Fruit fly (Drosophila melanogaster) Kc167 (cell line): Measurements from ENCODE around the gene CG7766.
"Not testable (repeated sequence)": the region's sequence is repeated elsewhere in the genome, so short reads cannot be mapped to it uniquely, and the experiment has no call there.

Experiments used
- Myc ChIP-seq: fragments of >200 bp; optimal IDR thresholded peaks from 2 replicates; lab custom pipeline; 2017; ENCODE audit warnings: missing external identifiers
- Sin3A ChIP-seq: fragments of >200 bp; optimal IDR thresholded peaks from 2 replicates; lab custom pipeline; 2018; ENCODE audit warnings: missing external identifiers
- h ChIP-seq: fragments of >200 bp; optimal IDR thresholded peaks from 3 replicates; lab custom pipeline; 2018; ENCODE audit warnings: missing external identifiers
- insv ChIP-seq: fragments of >200 bp; optimal IDR thresholded peaks from 3 replicates; lab custom pipeline; 2018; ENCODE audit warnings: missing external identifiers
- psq ChIP-seq: fragments of >200 bp; optimal IDR thresholded peaks from 2 replicates; lab custom pipeline; 2017; ENCODE audit warnings: missing external identifiers
- ttk ChIP-seq: sonication (Bioruptor generic); optimal IDR thresholded peaks from 2 replicates; lab custom pipeline; 2017; ENCODE audit warnings: missing external identifiers

The CG7766 gene

DNA sequence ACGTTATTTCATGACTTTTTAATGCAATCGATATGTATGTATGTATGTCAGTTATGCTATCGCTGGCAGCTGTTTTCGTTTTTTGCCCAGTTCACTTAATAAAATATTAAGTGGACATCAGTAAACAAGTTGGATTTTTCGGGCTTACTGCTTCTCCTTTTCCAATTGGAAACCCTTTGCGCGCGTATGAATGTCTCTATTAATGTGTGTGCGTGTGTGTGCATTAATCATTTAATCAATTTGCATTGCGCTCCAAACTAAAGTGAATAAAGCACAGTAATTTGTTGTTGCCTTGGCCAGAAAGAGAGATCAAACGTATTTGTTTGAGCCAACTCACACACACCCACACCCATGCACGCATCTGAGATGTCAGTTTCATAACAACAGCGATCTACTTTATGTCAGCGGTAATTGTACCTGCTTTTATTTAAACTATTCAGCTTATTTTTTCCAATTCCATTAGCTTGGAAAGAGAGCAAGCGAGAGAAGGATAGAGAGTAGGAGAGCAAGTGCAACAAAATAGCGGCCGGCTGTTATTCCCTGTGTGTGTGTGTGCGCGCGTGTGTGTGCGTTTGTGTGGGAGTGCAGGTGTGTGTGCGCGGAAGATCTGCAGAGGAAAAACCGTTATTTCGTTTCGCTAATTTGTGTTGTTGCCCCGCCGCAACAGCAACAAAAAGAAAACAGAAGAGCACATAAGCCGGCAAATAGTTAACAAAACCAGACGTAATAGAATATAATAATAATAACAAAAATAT, 6.8 kb upstream of the CG7766 start:
- no peak for TF ChIP-seq Myc (lab: Kevin White, UChicago)
- no peak for TF ChIP-seq h (lab: Kevin White, UChicago)

DNA sequence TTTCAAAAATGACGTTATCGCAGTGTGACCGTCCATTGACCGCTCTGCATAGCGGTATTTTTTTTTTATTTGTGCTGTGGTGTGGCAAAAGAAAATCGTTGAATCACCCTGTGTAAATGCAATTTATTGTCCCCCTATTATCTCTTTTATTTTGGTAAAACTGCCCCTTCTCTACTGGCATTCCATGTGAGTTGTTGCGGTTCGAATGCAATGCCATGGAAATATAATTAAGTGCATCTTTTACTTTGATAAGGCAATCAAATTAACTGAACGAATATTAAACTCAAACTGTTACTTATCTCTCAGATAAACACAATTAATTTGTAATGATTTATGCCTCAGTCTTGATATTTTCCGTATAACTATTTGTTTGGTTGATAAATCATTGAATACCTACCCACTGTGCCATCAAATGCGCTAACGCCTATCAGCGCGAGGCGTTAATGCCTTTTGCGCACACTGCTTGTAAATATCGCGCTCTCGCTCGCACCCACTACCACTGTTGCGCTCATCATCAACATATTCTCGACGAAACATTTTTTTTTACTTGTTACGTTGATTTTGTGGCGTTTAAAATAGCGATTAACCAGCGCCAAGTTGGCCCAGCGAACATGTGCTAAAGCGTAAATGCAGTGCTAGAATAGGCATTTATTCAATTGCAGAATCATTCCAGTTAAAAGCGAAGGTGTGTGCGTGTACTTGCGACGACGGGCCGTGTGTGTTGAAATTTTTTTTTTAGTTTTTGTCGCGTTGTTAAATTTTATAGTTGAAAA, 5.7 kb upstream of the CG7766 start:
- TF ChIP-seq Myc (lab: Kevin White, UChicago) = no peak

DNA sequence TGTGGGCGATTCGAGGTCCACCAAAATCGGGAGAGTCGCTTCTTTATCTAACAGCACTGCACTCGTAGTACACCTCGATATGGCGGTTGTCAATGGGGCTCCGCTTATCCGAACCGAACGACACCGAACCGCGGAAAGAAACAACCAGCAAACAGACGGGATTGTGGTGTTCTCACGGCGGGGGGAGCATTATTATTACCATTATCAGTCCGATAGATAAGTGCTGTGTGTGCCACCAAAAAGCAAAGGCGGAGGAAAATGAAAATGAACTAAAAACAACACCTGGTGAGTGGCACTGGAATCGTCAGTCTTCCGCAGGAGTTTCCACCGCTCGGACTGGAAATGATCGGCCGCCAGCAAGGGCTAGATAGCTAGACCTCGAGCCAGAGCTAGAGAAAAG, 4.8 kb upstream of the CG7766 start, which contains the start of gene AP-1gamma:
TSS of gene AP-1gamma (plus strand) at position 305 of the 400 bp plus-strand sequence.
- TF ChIP-seq psq (lab: Kevin White, UChicago) (no peak), insv (lab: Kevin White, UChicago) (no peak), h (lab: Kevin White, UChicago) (no peak), Myc (lab: Kevin White, UChicago) (no peak)

DNA sequence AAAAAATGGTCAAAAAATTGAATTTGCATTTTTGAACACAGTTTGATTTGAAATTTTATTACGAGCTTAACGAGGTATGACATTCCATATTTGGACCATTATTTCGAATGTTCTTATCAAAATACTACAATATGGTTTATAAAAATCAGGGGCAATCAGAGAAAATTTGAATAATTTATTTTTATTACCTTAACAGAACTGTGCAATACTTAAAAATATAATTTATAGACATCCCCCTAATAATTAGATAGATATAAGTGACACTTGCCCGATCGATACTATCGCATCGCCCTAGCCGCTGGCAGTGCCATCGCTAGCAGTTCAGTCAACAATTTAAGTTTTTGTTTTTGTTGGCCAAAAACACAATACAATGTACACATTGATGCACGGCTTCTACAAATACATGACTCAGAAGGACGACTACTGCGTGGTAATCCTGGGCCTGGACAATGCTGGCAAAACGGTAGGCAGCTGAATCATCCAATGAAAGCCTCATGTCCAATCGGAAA, 3.3 kb upstream of the CG7766 start, which contains the start of gene Arfrp1:
TSS of gene Arfrp1 (plus strand) at position 295 of the 509 bp plus-strand sequence.
- no peak for TF ChIP-seq ttk (lab: Kevin White, UChicago)
- TF ChIP-seq h (lab: Kevin White, UChicago) = no peak

DNA sequence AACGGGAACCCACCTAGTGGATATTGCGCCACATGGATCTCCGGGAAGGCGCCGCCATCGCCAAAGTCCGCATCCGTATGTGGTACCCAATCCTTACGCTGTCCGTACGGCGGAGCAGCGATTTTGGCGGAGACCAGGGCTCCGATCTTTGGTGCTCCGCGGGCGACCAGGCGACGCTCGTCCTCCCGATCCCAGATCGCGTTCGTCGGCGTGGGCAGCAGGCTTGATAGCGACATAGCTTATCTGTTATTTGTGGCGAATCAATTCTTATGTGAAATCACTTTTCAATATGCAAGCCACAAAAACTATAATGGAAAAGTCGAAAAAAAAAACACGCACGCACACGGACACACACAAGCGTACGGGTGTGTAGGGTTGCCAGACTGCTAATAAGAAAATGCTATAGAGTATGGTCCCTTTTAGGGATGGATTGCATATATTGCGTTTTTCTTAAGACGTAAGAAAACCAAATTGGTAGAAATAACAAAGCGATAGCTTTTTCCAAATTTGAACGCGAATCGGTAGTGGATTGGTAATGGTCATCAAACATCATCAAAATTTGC, 2.8 kb upstream of the CG7766 start, which contains the start of gene Bx42:
TSS of gene Bx42 (minus strand) at position 393 of the 563 bp plus-strand sequence.
- TF ChIP-seq psq (lab: Kevin White, UChicago) (no peak), insv (lab: Kevin White, UChicago) (no peak), h (lab: Kevin White, UChicago) (no peak), Sin3A (lab: Kevin White, UChicago) (no peak), Myc (lab: Kevin White, UChicago) (no peak)

DNA sequence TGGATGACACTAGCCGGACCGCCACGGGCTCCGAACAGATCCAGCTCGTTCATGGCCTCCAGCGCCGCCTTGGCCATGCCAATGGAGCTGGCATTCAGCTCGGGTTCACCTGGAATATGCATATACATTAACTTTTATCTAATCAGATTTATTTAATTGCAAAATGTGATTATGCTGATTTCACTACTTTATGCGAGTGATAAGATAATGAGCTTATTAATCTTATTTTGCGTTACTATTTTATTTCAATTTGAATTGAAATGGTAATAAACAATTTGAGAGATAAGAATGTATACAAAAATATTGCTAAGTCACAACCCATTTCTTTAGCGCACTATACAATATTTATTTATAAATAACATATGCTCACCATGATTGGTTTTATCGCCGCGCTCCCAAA, 1.4 kb downstream of the CG7766 start:
- TF ChIP-seq Sin3A (lab: Kevin White, UChicago) (no peak), psq (lab: Kevin White, UChicago) (no peak), Myc (lab: Kevin White, UChicago) (no peak), insv (lab: Kevin White, UChicago) (no peak), h (lab: Kevin White, UChicago) (no peak), ttk (lab: Kevin White, UChicago) (no peak)

DNA sequence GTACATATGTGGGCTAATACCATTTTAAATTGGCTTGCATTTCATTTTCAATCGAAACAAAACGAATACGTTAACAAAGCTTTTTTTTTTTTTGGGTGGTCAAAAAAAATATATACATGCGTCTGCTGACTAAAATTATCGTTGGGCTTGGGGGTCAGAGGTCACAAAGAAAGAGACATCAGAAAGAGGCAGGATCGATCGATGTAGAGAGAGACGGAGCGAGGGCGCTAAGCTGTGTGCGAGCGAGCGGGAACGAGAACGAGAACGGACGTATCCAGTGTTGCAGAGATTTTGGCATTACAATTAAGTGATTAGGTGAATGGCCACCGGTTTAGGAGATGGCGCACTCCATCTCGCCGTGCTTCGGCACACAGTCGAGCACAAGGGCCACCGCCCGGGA, 9.6 kb downstream of the CG7766 start:
- TF ChIP-seq h (lab: Kevin White, UChicago) = no peak
- TF ChIP-seq Sin3A (lab: Kevin White, UChicago) = no peak
- TF ChIP-seq insv (lab: Kevin White, UChicago) = no peak
- TF ChIP-seq psq (lab: Kevin White, UChicago) = no peak
- no peak for TF ChIP-seq ttk (lab: Kevin White, UChicago)
- TF ChIP-seq Myc (lab: Kevin White, UChicago) = no peak

DNA sequence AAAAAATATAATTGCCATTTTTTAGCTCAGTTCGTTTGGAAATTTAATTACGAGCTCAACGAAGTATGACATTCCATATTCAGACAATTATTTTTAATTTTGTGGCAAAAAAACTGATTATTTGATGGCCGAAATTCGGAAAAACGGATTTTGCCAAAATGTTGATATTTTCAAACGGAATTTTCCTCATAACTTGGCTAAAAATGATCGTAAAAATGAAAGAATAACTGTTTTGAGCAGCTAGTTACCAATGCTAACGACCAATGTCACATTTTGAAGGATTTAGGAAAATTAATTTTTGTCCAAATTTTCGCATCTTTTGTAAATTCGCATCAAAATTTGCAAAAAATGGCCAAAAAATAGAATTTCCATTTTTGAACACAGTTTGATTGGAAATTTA, 10.5 kb downstream of the CG7766 start:
- TF ChIP-seq psq (lab: Kevin White, UChicago) (no peak), insv (lab: Kevin White, UChicago) (no peak), Sin3A (lab: Kevin White, UChicago) (no peak), ttk (lab: Kevin White, UChicago) (no peak), Myc (lab: Kevin White, UChicago) (no peak), h (lab: Kevin White, UChicago) (no peak)

DNA sequence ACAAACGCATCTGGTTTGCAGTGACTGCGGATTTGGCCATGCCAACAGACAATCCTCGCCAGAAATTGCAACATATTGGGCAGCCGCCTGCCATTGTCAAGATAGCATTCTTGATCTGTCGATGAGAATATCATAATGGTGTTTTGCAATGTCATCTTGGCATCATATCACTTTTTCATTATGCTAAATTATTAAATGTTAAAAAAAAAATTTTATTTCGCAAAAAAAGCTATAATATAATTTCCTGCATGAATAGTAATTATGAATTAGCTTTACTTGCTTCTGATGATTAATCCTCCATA, 13.5 kb downstream of the CG7766 start:
- no peak for TF ChIP-seq Myc (lab: Kevin White, UChicago)
- TF ChIP-seq ttk (lab: Kevin White, UChicago) = no peak
- no peak for TF ChIP-seq psq (lab: Kevin White, UChicago)
- no peak for TF ChIP-seq insv (lab: Kevin White, UChicago)
- TF ChIP-seq Sin3A (lab: Kevin White, UChicago) = no peak
- TF ChIP-seq h (lab: Kevin White, UChicago) = no peak

DNA sequence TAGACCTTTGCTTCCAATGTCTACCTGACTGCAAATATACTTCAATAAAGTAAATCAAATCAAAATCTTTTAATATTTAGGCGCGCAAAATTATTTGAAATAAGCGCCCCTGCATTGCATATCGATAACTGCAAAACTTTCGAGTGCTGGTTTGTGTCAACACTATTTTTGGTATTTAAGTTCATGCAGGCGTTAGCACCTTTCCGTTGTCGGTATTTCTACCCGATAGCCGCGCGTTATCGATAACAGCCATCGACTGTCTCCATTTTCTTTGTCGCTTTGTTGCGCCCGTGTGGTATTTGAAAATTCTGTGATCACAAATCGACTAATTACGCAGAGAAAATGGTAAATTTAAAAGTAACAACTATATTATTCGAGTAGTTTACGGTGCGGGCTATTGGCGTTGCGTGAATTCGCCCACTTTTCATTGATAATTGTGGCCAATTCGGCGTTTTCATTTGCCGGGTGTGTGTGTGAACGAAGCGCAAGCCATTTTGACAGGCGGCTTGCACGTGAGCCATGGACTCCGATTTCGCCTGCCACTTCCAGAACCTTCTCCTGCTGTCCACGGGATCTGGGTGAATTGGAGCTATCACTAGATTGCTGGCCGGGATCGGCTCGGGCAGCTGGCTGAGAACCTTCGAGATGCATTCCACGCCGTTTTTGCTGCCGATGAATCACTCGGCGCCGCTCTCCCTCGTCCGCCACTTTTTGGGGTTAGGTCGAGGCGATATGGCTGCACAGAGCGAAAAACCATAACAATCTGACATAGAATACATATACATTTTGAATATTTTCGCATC, 14.1 kb downstream of the CG7766 start, which contains the start of gene CCT2:
TSS of gene CCT2 (plus strand) at position 260 of the 803 bp plus-strand sequence.
- TF ChIP-seq Sin3A (lab: Kevin White, UChicago) = no peak
- TF ChIP-seq insv (lab: Kevin White, UChicago) = no peak
- no peak for TF ChIP-seq psq (lab: Kevin White, UChicago)
- TF ChIP-seq ttk (lab: Kevin White, UChicago) = no peak
- TF ChIP-seq h (lab: Kevin White, UChicago) = no peak
- no peak for TF ChIP-seq Myc (lab: Kevin White, UChicago)

DNA sequence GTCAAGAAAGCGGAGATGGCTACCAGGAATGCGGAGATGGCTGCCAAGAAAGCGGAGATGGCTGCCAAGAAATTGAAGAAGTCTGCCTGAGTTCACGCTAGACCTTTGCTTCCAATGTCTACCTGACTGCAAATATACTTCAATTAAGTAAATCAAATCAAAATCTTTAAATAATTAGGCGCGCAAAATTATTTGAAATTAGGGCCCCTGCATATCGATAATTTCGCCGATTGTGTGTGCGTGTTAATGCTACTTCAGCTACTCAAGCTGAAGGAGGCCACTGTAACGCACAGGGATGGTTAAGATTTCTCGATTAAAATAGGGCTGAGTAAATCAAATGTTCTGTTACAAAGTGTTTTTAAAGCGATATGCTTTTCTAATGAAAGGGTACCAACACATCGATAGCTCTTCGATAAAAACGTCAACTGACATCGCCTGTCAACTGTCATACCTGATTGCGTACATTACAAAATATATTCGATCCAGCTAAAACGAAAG, 15.6 kb downstream of the CG7766 start, which contains the start of gene CG6999:
TSS of gene CG6999 (plus strand) at position 448 of the 498 bp plus-strand sequence.
- TF ChIP-seq psq, ttk, h (lab: Kevin White, UChicago): not testable (repeated sequence)
